Fruit fly (Drosophila melanogaster): ENCODE data around the gene kuk.

Gene kuk

dm6 chr3R:17053415-17054177, 26.4 kb upstream of the kuk start, which contains the start of gene Dad (continued):
- TF ChIP-seq CG6272 (GFP tag; IDR thresholded peaks at IDR 0.05) (no peak), CG4424 (GFP tag; optimal IDR thresholded peaks at IDR 0.05) (no peak), CG1603 (tag; optimal IDR thresholded peaks at IDR 0.05) (peak; percentile 12), CG32532 (GFP tag; IDR thresholded peaks at IDR 0.05) (peak; percentile 31; the same call in 1 of the 2 replicates), CG6254 (GFP tag; optimal IDR thresholded peaks at IDR 0.05) (peak; percentile 10), Ets97D (GFP tag; optimal IDR thresholded peaks at IDR 0.05) (peak; percentile 5), Hsf (GFP tag; optimal IDR thresholded peaks at IDR 0.05) (peak; percentile 8), CG9876 (GFP tag; optimal IDR thresholded peaks at IDR 0.05) (no peak), Nf-YC (tag; optimal IDR thresholded peaks at IDR 0.05) (peak; percentile 17), slbo (GFP tag; IDR thresholded peaks at IDR 0.05) (0 out of 2 replicates have a peak, but pooled peaks have one; percentile 28), ara (GFP tag; IDR thresholded peaks at IDR 0.05) (0 out of 2 replicates have a peak, but pooled peaks have one; percentile 20), eve (GFP tag; optimal IDR thresholded peaks at IDR 0.05) (peak in 1 of 2 experiments; percentile 86), pzg (GFP tag; optimal IDR thresholded peaks at IDR 0.05) (peak; percentile 44), CG4707 (GFP tag; optimal IDR thresholded peaks at IDR 0.05) (peak; percentile 29), Stat92E (GFP tag; optimal IDR thresholded peaks at IDR 0.05) (peak in 1 of 3 experiments; percentile 52), corto (GFP tag; optimal IDR thresholded peaks at IDR 0.05) (peak; percentile 76), bbx (GFP tag; IDR thresholded peaks at IDR 0.05; ENCODE audit: partially characterized antibody) (peak; percentile 42; the same call in 1 of the 2 replicates), Hmx (GFP tag; optimal IDR thresholded peaks at IDR 0.05) (no peak), CG12219 (GFP tag; optimal IDR thresholded peaks at IDR 0.05) (peak; percentile 11), CG6765 (GFP tag; optimal IDR thresholded peaks at IDR 0.05) (peak; percentile 45), nom (GFP tag; optimal IDR thresholded peaks at IDR 0.05) (peak; percentile 69), CG32767 (GFP tag; IDR thresholded peaks at IDR 0.05) (peak; percentile 23; the same call in 1 of the 2 replicates), caup (GFP tag; optimal IDR thresholded peaks at IDR 0.05; ENCODE audit: severe bottlenecking) (peak; percentile 36), stwl (tag; optimal IDR thresholded peaks at IDR 0.05) (peak; percentile 92), Hand (GFP tag; optimal IDR thresholded peaks at IDR 0.05) (peak; percentile 65), CG15514 (GFP tag; optimal IDR thresholded peaks at IDR 0.05) (peak; percentile 24), CG42726 (GFP tag; IDR thresholded peaks at IDR 0.05; ENCODE audit: partially characterized antibody) (no peak), Deaf1 (tag; optimal IDR thresholded peaks at IDR 0.05) (peak; percentile 40), Eip74EF (GFP tag; optimal IDR thresholded peaks at IDR 0.05) (peak in 1 of 2 experiments; percentile 65), sqz (GFP tag; optimal IDR thresholded peaks at IDR 0.05) (peak; percentile 34), rib (GFP tag; IDR thresholded peaks at IDR 0.05) (0 out of 2 replicates have a peak, but pooled peaks have one; percentile 16), CG14014 (GFP tag; IDR thresholded peaks at IDR 0.05) (peak; percentile 14; the same call in 1 of the 2 replicates), CG2202 (tag; optimal IDR thresholded peaks at IDR 0.05) (peak; percentile 10), sna (GFP tag; IDR thresholded peaks at IDR 0.05; ENCODE audit: partially characterized antibody) (0 out of 2 replicates have a peak, but pooled peaks have one; percentile 24), lab (GFP tag; optimal IDR thresholded peaks at IDR 0.05) (peak; percentile 43), Adf1 (GFP tag; IDR thresholded peaks at IDR 0.05) (peak; percentile 9; the same call in 1 of the 2 replicates), CG11723 (GFP tag; optimal IDR thresholded peaks at IDR 0.05) (peak; percentile 9), gfzf (GFP tag; optimal IDR thresholded peaks at IDR 0.05) (no peak), otp (GFP tag; IDR thresholded peaks at IDR 0.05) (0 out of 3 replicates have a peak, but pooled peaks have one; percentile 37), vvl (GFP tag; IDR thresholded peaks at IDR 0.05) (peak; percentile 25; the same call in 1 of the 2 replicates), mld (GFP tag; IDR thresholded peaks at IDR 0.05; ENCODE audit: partially characterized antibody) (no peak)

All from whole organism, embryonic.